Fruit fly (Drosophila melanogaster): ENCODE measurements around the gene orb2.

Gene orb2

dm6 chr3L:8951507-8951906, 2.8 kb downstream of the orb2 start (continued):
- no peak for TF ChIP-seq twi (tag; optimal IDR thresholded peaks at IDR 0.05)
- TF ChIP-seq CG34376 (GFP tag; optimal IDR thresholded peaks at IDR 0.05), result no peak
- TF ChIP-seq pzg (GFP tag; optimal IDR thresholded peaks at IDR 0.05), result no peak
- no peak for TF ChIP-seq ssp (GFP tag; IDR thresholded peaks at IDR 0.05)
- TF ChIP-seq ftz-f1 (GFP tag; optimal IDR thresholded peaks at IDR 0.05), result no peak
- no peak for TF ChIP-seq Asciz (GFP tag; optimal IDR thresholded peaks at IDR 0.05)
- TF ChIP-seq Gsc (GFP tag; IDR thresholded peaks at IDR 0.05), result no peak
- no peak for TF ChIP-seq Neu2 (GFP tag; optimal IDR thresholded peaks at IDR 0.05; ENCODE audit: borderline replicate concordance)
- TF ChIP-seq Scr (GFP tag; IDR thresholded peaks at IDR 0.05; ENCODE audit: partially characterized antibody), result 0 out of 2 replicates have a peak, but pooled peaks have one; percentile 14
- peak; percentile 71 for TF ChIP-seq cg (GFP tag; optimal IDR thresholded peaks at IDR 0.05)
- no peak for TF ChIP-seq CG13123 (GFP tag; optimal IDR thresholded peaks at IDR 0.05)
- TF ChIP-seq Opbp (GFP tag; IDR thresholded peaks at IDR 0.05; ENCODE audit: partially characterized antibody), result no peak
- TF ChIP-seq abd-A (tag; optimal IDR thresholded peaks at IDR 0.05), result peak; percentile 62
- TF ChIP-seq cas (GFP tag; IDR thresholded peaks at IDR 0.05), result no peak
- no peak for TF ChIP-seq Fer1 (GFP tag; optimal IDR thresholded peaks at IDR 0.05)
- no peak for TF ChIP-seq CG7271 (tag; optimal IDR thresholded peaks at IDR 0.05)
- TF ChIP-seq CG6683 (GFP tag; optimal IDR thresholded peaks at IDR 0.05), result no peak
- no peak for TF ChIP-seq CG17361 (GFP tag; IDR thresholded peaks at IDR 0.05)
- no peak for TF ChIP-seq lmd (GFP tag; IDR thresholded peaks at IDR 0.05)
- no peak for TF ChIP-seq CkIIα-i1 (GFP tag; IDR thresholded peaks at IDR 0.05)
- TF ChIP-seq Meics (GFP tag; optimal IDR thresholded peaks at IDR 0.05), result no peak
- no peak for TF ChIP-seq crol (GFP tag; IDR thresholded peaks at IDR 0.05)
- no peak for TF ChIP-seq CG6654 (GFP tag; optimal IDR thresholded peaks at IDR 0.05)
- TF ChIP-seq Hmx (GFP tag; optimal IDR thresholded peaks at IDR 0.05), result no peak
- no peak for TF ChIP-seq CG30020 (tag; optimal IDR thresholded peaks at IDR 0.05)

- TF ChIP-seq CG5953 (GFP tag; IDR thresholded peaks at IDR 0.05) (no peak), Nf-YC (tag; optimal IDR thresholded peaks at IDR 0.05) (peak; percentile 7), CG17186 (GFP tag; optimal IDR thresholded peaks at IDR 0.05) (no peak), CG6854 (GFP tag; optimal IDR thresholded peaks at IDR 0.05) (peak; percentile 4), CG4424 (GFP tag; optimal IDR thresholded peaks at IDR 0.05) (peak; percentile 36), yki (optimal IDR thresholded peaks at IDR 0.05) (no peak), YL-1 (GFP tag; optimal IDR thresholded peaks at IDR 0.05) (peak; percentile 1), CG2129 (GFP tag; IDR thresholded peaks at IDR 0.05; ENCODE audit: partially characterized antibody) (no peak), CG13894 (tag; optimal IDR thresholded peaks at IDR 0.05) (peak; percentile 57), CG7928 (GFP tag; optimal IDR thresholded peaks at IDR 0.05) (no peak), CG7839 (tag; optimal IDR thresholded peaks at IDR 0.05) (peak; percentile 68), croc (GFP tag; conservative IDR thresholded peaks at IDR 0.05) (peak; percentile 25; the same call in 1 of the 3 replicates), Lpt (GFP tag; optimal IDR thresholded peaks at IDR 0.05) (no peak), CG6272 (GFP tag; IDR thresholded peaks at IDR 0.05) (no peak), CG14667 (GFP tag; IDR thresholded peaks at IDR 0.05) (no peak), nmo (GFP tag; optimal IDR thresholded peaks at IDR 0.05) (peak; percentile 77), Hmx (GFP tag; optimal IDR thresholded peaks at IDR 0.05) (no peak), bsh (GFP tag; optimal IDR thresholded peaks at IDR 0.05) (peak in 1 of 2 experiments; percentile 62), ara (GFP tag; IDR thresholded peaks at IDR 0.05) (0 out of 2 replicates have a peak, but pooled peaks have one; percentile 28), gcm (GFP tag; optimal IDR thresholded peaks at IDR 0.05) (peak; percentile 39), CG8924 (tag; optimal IDR thresholded peaks at IDR 0.05) (peak; percentile 73), sima (GFP tag; optimal IDR thresholded peaks at IDR 0.05) (no peak), pho (GFP tag; optimal IDR thresholded peaks at IDR 0.05) (no peak), chinmo (GFP tag; IDR thresholded peaks at IDR 0.05; ENCODE audit: partially characterized antibody) (no peak), fd96Cb (tag; optimal IDR thresholded peaks at IDR 0.05) (peak; percentile 66), CG16815 (GFP tag; optimal IDR thresholded peaks at IDR 0.05) (no peak), CG9437 (GFP tag; optimal IDR thresholded peaks at IDR 0.05) (peak; percentile 62), CG12769 (tag; optimal IDR thresholded peaks at IDR 0.05) (no peak)
Measured at dm6 chr3L:8950955-8951354, 3.3 kb downstream of the orb2 start.

Data from whole organism, embryonic.